Worm (Caenorhabditis elegans) whole organism, L1 larva: ENCODE data around the gene nhr-58.

Source experiments
- Y116A8C.19 ChIP-seq: sonication (generic microtip); optimal IDR thresholded peaks from 2 replicates; lab custom pipeline; 2016; ENCODE audit warnings: missing compliant biosample characterization, missing genetic modification characterization, borderline replicate concordance
- ama-1 ChIP-seq: fragments of 150-350 bp; optimal IDR thresholded peaks from 2 replicates; lab custom pipeline; 2014
- blmp-1 ChIP-seq: fragments of 150-350 bp; optimal IDR thresholded peaks from 2 replicates; lab custom pipeline; 2014; ENCODE audit warnings: missing biosample characterization, missing genetic modification characterization
- mep-1 ChIP-seq: fragments of 150-350 bp; optimal IDR thresholded peaks from 2 replicates; lab custom pipeline; 2014; ENCODE audit warnings: missing biosample characterization, missing genetic modification characterization
- nhr-77 ChIP-seq: fragments of 150-350 bp; optimal IDR thresholded peaks from 2 replicates; lab custom pipeline; 2014; ENCODE audit warnings: missing biosample characterization, missing genetic modification characterization
- nhr-85 ChIP-seq: sonication (generic microtip); peaks from one replicate; lab custom pipeline; 2016; ENCODE audit warnings: missing genetic modification characterization, inconsistent platforms, missing compliant biosample characterization
- swsn-7 ChIP-seq: sonication (generic microtip); optimal IDR thresholded peaks from 2 replicates; lab custom pipeline; 2016; ENCODE audit warnings: missing genetic modification characterization, missing compliant biosample characterization
- tbx-2 ChIP-seq: sonication (generic microtip); optimal IDR thresholded peaks from 2 replicates; lab custom pipeline; 2016; ENCODE audit warnings: missing genetic modification characterization, missing compliant biosample characterization
- zag-1 ChIP-seq: fragments of 150-350 bp; optimal IDR thresholded peaks from 2 replicates; lab custom pipeline; 2014; ENCODE audit warnings: missing biosample characterization, missing genetic modification characterization

- TF ChIP-seq zag-1 (tag; lab: Kevin White, UChicago) (no peak), mep-1 (no peak), swsn-7 (no peak), nhr-85 (tag; lab: Kevin White, UChicago) (no peak), nhr-77 (tag; lab: Kevin White, UChicago) (no peak), ama-1 (no peak), blmp-1 (tag; lab: Kevin White, UChicago) (no peak), tbx-2 (tag; lab: Kevin White, UChicago) (no peak), Y116A8C.19 (no peak)
Measured at ce11 chrV:527602-528001, 4.5 kb upstream of the nhr-58 start, which contains the start of gene srw-108.
